Fruit fly (Drosophila melanogaster): ENCODE data around the gene CG14397.

CG14397 gene

DNA sequence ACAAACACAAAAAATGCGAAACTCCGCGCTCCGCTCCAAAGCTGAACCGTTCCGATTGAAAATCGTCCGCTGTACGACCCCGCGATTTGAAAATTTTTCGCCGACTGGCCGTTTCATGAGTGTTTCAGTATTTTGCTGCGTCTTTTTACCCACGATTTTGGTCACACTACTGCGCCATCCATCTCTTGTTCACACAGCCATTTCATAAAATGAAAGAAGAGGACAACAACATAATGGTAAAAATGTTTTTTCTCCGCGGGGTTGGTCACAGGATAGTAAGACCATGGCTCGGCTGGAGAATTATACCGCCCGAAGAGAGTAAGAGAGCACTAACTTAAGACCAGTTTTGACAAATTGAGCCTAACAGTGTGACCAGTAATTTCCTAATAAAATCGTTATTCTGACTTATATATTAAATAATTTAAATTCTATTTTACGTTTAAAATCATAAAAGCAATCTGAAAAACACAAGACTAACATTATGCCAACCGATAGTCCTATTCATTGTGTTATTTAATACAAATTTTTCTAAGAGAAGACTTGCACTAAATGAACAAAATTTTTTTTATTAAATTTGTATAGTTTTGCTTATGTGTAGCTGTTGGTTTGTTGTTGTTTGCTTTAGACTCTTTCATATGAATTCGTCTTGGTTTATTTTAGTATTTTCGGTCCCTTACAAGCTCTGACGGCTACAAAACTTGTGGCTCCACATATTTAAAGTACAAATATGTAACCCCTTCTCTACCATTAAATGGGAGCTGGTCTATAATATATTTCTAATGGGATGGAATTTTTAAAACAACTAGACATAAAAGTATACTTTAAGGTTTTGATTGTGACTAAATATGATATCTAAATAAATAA, 38.9 kb upstream of the CG14397 start, which contains the start of gene CG42238 (continued):
- TF ChIP-seq tna (GFP tag; IDR thresholded peaks at IDR 0.05; ENCODE audit: partially characterized antibody) = peak; percentile 43; the same call in 1 of the 2 replicates
- TF ChIP-seq stwl (tag; optimal IDR thresholded peaks at IDR 0.05) = peak; percentile 80
- peak; percentile 50 to 59 for TF ChIP-seq Trl (optimal IDR thresholded peaks at IDR 0.05)
- no peak for TF ChIP-seq Trl (GFP tag; optimal IDR thresholded peaks at IDR 0.05)
- 0 out of 4 replicates have a peak, but pooled peaks have one; percentile 13 for TF ChIP-seq Gug (GFP tag; IDR thresholded peaks at IDR 0.05)
- TF ChIP-seq Drgx (GFP tag; IDR thresholded peaks at IDR 0.05) = no peak
- no peak for TF ChIP-seq CG12299 (tag; optimal IDR thresholded peaks at IDR 0.05)
- TF ChIP-seq ash1 (GFP tag; optimal IDR thresholded peaks at IDR 0.05) = peak; percentile 55
- peak; percentile 9 for TF ChIP-seq cad (GFP tag; optimal IDR thresholded peaks at IDR 0.05)
- no peak for TF ChIP-seq CG4424 (GFP tag; optimal IDR thresholded peaks at IDR 0.05)
- no peak for TF ChIP-seq dpn (GFP tag; optimal IDR thresholded peaks at IDR 0.05)
- TF ChIP-seq Myb (GFP tag; optimal IDR thresholded peaks at IDR 0.05) = peak; percentile 60
- TF ChIP-seq ham (GFP tag; IDR thresholded peaks at IDR 0.05) = no peak
- TF ChIP-seq abd-A (tag; optimal IDR thresholded peaks at IDR 0.05) = peak; percentile 55
- TF ChIP-seq CG4854 (GFP tag; optimal IDR thresholded peaks at IDR 0.05) = no peak
- no peak for TF ChIP-seq CG3065 (GFP tag; optimal IDR thresholded peaks at IDR 0.05)
- TF ChIP-seq Eip74EF (GFP tag; optimal IDR thresholded peaks at IDR 0.05) = no peak
- peak; percentile 48 for TF ChIP-seq CG9932 (GFP tag; IDR thresholded peaks at IDR 0.05)
- no peak for TF ChIP-seq ssp (GFP tag; IDR thresholded peaks at IDR 0.05)
- TF ChIP-seq CG6791 (GFP tag; IDR thresholded peaks at IDR 0.05; ENCODE audit: partially characterized antibody) = 0 out of 3 replicates have a peak, but pooled peaks have one; percentile 13
- TF ChIP-seq CG17912 (GFP tag; optimal IDR thresholded peaks at IDR 0.05) = no peak
- TF ChIP-seq mam (GFP tag; optimal IDR thresholded peaks at IDR 0.05) = peak; percentile 11
- TF ChIP-seq sisA (GFP tag; IDR thresholded peaks at IDR 0.05) = peak; percentile 6; the same call in 1 of the 2 replicates
- TF ChIP-seq btn (GFP tag; optimal IDR thresholded peaks at IDR 0.05) = no peak
- TF ChIP-seq twi (tag; optimal IDR thresholded peaks at IDR 0.05) = no peak
- TF ChIP-seq CG17328 (GFP tag; IDR thresholded peaks at IDR 0.05) = 0 out of 2 replicates have a peak, but pooled peaks have one; percentile 21
- TF ChIP-seq CG10543 (GFP tag; optimal IDR thresholded peaks at IDR 0.05) = peak; percentile 42
- TF ChIP-seq tin (GFP tag; optimal IDR thresholded peaks at IDR 0.05) = no peak
- no peak for TF ChIP-seq Sox100B (GFP tag; optimal IDR thresholded peaks at IDR 0.05)
- no peak for TF ChIP-seq CG11695 (GFP tag; IDR thresholded peaks at IDR 0.05)
- no peak for TF ChIP-seq lola (GFP tag; optimal IDR thresholded peaks at IDR 0.05)
- peak; percentile 36 for TF ChIP-seq BEAF-32 (GFP tag; optimal IDR thresholded peaks at IDR 0.05)
- TF ChIP-seq HHEX (GFP tag; optimal IDR thresholded peaks at IDR 0.05) = no peak
- no peak for TF ChIP-seq Ravus (GFP tag; IDR thresholded peaks at IDR 0.05)
- TF ChIP-seq trem (tag; optimal IDR thresholded peaks at IDR 0.05) = peak; percentile 10
- no peak for TF ChIP-seq br (optimal IDR thresholded peaks at IDR 0.05)
- peak; percentile 40; the same call in 1 of the 2 replicates for TF ChIP-seq CG32532 (GFP tag; IDR thresholded peaks at IDR 0.05)
- TF ChIP-seq Atf6 (GFP tag; IDR thresholded peaks at IDR 0.05) = no peak
- TF ChIP-seq Abd-B (GFP tag; optimal IDR thresholded peaks at IDR 0.05) = peak; percentile 29
- TF ChIP-seq ro (GFP tag; IDR thresholded peaks at IDR 0.05) = no peak
- no peak for TF ChIP-seq CG8924 (tag; optimal IDR thresholded peaks at IDR 0.05)
- TF ChIP-seq CG12659 (GFP tag; optimal IDR thresholded peaks at IDR 0.05) = peak; percentile 46
- peak; percentile 32; the same call in 1 of the 2 replicates for TF ChIP-seq CG14441 (GFP tag; IDR thresholded peaks at IDR 0.05)
- TF ChIP-seq CG8089 (GFP tag; optimal IDR thresholded peaks at IDR 0.05) = peak; percentile 26
- no peak for TF ChIP-seq Fer3 (tag; optimal IDR thresholded peaks at IDR 0.05)
- TF ChIP-seq CG2129 (GFP tag; IDR thresholded peaks at IDR 0.05; ENCODE audit: partially characterized antibody) = no peak
- TF ChIP-seq CG8290 (GFP tag; optimal IDR thresholded peaks at IDR 0.05) = peak; percentile 30
- TF ChIP-seq CG8290 (tag; optimal IDR thresholded peaks at IDR 0.05) = peak; percentile 6 to 74
- peak; percentile 31; the same call in 1 of the 3 replicates for TF ChIP-seq knrl (GFP tag; IDR thresholded peaks at IDR 0.05; ENCODE audit: partially characterized antibody)

Data from whole organism, embryonic.